Worm (Caenorhabditis elegans) whole organism, L3 larva: ENCODE measurements around the gene gop-1.
A peak's percentile ranks its signal among the peaks of the same experiment; 100 is the strongest.

Source experiments
- R02D3.7 ChIP-seq: fragments of 150-350 bp; optimal IDR thresholded peaks from 2 replicates; lab custom pipeline; 2014; ENCODE audit warnings: missing biosample characterization, missing genetic modification characterization
- ceh-16 ChIP-seq: sonication (generic microtip); optimal IDR thresholded peaks from 2 replicates; lab custom pipeline; 2017; ENCODE audit warnings: missing biosample characterization, missing genetic modification characterization
- ceh-28 ChIP-seq: fragments of 150-350 bp; optimal IDR thresholded peaks from 2 replicates; lab custom pipeline; 2014; ENCODE audit warnings: missing biosample characterization, missing genetic modification reagents, missing genetic modification characterization
- ceh-82 ChIP-seq: fragments of 150-350 bp; optimal IDR thresholded peaks from 2 replicates; lab custom pipeline; 2014; ENCODE audit warnings: missing biosample characterization, missing genetic modification characterization
- egl-27 ChIP-seq: sonication (generic microtip); optimal IDR thresholded peaks from 4 replicates; lab custom pipeline; 2017; ENCODE audit warnings: missing biosample characterization, missing genetic modification reagents, missing genetic modification characterization
- elt-2 ChIP-seq: sonication (generic microtip); optimal IDR thresholded peaks from 2 replicates; lab custom pipeline; 2016; ENCODE audit warnings: missing genetic modification reagents, mild to moderate bottlenecking, missing genetic modification characterization, missing compliant biosample characterization
- elt-3 ChIP-seq, 3 experiments: fragments of 150-350 bp in 1 of 3; sonication (generic microtip) in 2 of 3; optimal IDR thresholded peaks; 2 replicates in 2 of 3; 4 replicates in 1 of 3; lab custom pipeline; 2014 to 2017; ENCODE audit warnings: missing biosample characterization in 3 of 3, missing genetic modification characterization in 3 of 3
- eor-1 ChIP-seq, 2 experiments: fragments of 150-350 bp; optimal IDR thresholded peaks; 2 replicates each; lab custom pipeline; 2014 to 2018; ENCODE audit warnings: missing biosample characterization in 2 of 2, missing genetic modification characterization in 2 of 2
- fkh-2 ChIP-seq: fragments of 150-350 bp; optimal IDR thresholded peaks from 2 replicates; lab custom pipeline; 2014; ENCODE audit warnings: missing biosample characterization, missing genetic modification reagents, missing genetic modification characterization
- fos-1 ChIP-seq: fragments of 150-350 bp; optimal IDR thresholded peaks from 2 replicates; lab custom pipeline; 2014; ENCODE audit warnings: missing biosample characterization, missing genetic modification characterization
- hmg-11 ChIP-seq: sonication (generic microtip); optimal IDR thresholded peaks from 2 replicates; lab custom pipeline; 2016; ENCODE audit warnings: missing genetic modification characterization, missing compliant biosample characterization
- lin-39 ChIP-seq: fragments of 150-350 bp; optimal IDR thresholded peaks from 2 replicates; lab custom pipeline; 2018; ENCODE audit warnings: missing biosample characterization, missing genetic modification reagents, missing genetic modification characterization
- lsy-12 ChIP-seq: sonication (generic microtip); optimal IDR thresholded peaks from 2 replicates; lab custom pipeline; 2016; ENCODE audit warnings: mild to moderate bottlenecking, missing genetic modification characterization, missing compliant biosample characterization
- mdl-1 ChIP-seq: fragments of 150-350 bp; optimal IDR thresholded peaks from 2 replicates; lab custom pipeline; 2014; ENCODE audit warnings: missing biosample characterization, missing genetic modification characterization
- mml-1 ChIP-seq: fragments of 150-350 bp; sonication (generic microtip); optimal IDR thresholded peaks from 3 replicates; lab custom pipeline; 2014; ENCODE audit warnings: missing biosample characterization, missing genetic modification characterization
- nfya-1 ChIP-seq: sonication (generic microtip); optimal IDR thresholded peaks from 2 replicates; lab custom pipeline; 2017; ENCODE audit warnings: missing genetic modification characterization, mild to moderate bottlenecking, missing compliant biosample characterization, antibody characterized with exemption, moderate library complexity; ENCODE audit not compliant: insufficient read depth
- nhr-237 ChIP-seq: fragments of 150-350 bp; optimal IDR thresholded peaks from 2 replicates; lab custom pipeline; 2014; ENCODE audit warnings: missing biosample characterization, missing genetic modification characterization
- nhr-28 ChIP-seq: fragments of 150-350 bp; optimal IDR thresholded peaks from 2 replicates; lab custom pipeline; 2014; ENCODE audit warnings: missing biosample characterization, missing genetic modification characterization
- nhr-43 ChIP-seq: sonication (generic microtip); optimal IDR thresholded peaks from 2 replicates; lab custom pipeline; 2016; ENCODE audit warnings: mild to moderate bottlenecking, missing genetic modification characterization, missing compliant biosample characterization; ENCODE audit not compliant: poor library complexity, severe bottlenecking
- nhr-67 ChIP-seq: fragments of 150-350 bp; optimal IDR thresholded peaks from 2 replicates; lab custom pipeline; 2014; ENCODE audit warnings: missing biosample characterization, missing genetic modification characterization
- nhr-77 ChIP-seq: fragments of 150-350 bp; optimal IDR thresholded peaks from 2 replicates; lab custom pipeline; 2014; ENCODE audit warnings: missing biosample characterization, missing genetic modification characterization
- pha-4 ChIP-seq: fragments of 150-350 bp; optimal IDR thresholded peaks from 2 replicates; lab custom pipeline; 2014; ENCODE audit warnings: missing biosample characterization, missing genetic modification reagents, missing genetic modification characterization
- pqm-1 ChIP-seq: fragments of 150-350 bp; optimal IDR thresholded peaks from 2 replicates; lab custom pipeline; 2017; ENCODE audit warnings: missing biosample characterization, missing genetic modification characterization, inconsistent platforms
- snpc-4 ChIP-seq: fragments of 150-350 bp; optimal IDR thresholded peaks from 2 replicates; lab custom pipeline; 2014; ENCODE audit warnings: missing biosample characterization, missing genetic modification characterization
- unc-39 ChIP-seq: sonication (generic microtip); optimal IDR thresholded peaks from 4 replicates; lab custom pipeline; 2017; ENCODE audit warnings: missing biosample characterization, missing genetic modification characterization
- zag-1 ChIP-seq: fragments of 150-350 bp; optimal IDR thresholded peaks from 2 replicates; lab custom pipeline; 2014; ENCODE audit warnings: missing biosample characterization, missing genetic modification characterization
- ztf-4 ChIP-seq: fragments of 150-350 bp; optimal IDR thresholded peaks from 2 replicates; lab custom pipeline; 2014; ENCODE audit warnings: missing biosample characterization, missing genetic modification characterization

gop-1 gene

ce11 chrIII:5233140-5233539, 21.1 kb upstream of the gop-1 start:
- TF ChIP-seq pha-4 (tag; lab: Kevin White, UChicago) (peak; percentile 68), nhr-43 (no peak)
- TF ChIP-seq, all 47 proteins: peak for 1

- TF ChIP-seq nhr-67 (tag; lab: Kevin White, UChicago): no peak
- no peak for TF ChIP-seq snpc-4 (tag; lab: Kevin White, UChicago)
- no peak for TF ChIP-seq elt-3 (tag; optimal IDR thresholded peaks at IDR 0.05; lab: Kevin White, UChicago)
- TF ChIP-seq nhr-237 (tag; lab: Kevin White, UChicago): no peak
- TF ChIP-seq ceh-28 (tag; lab: Kevin White, UChicago): no peak
- no peak for TF ChIP-seq lin-39 (tag; lab: Kevin White, UChicago)
- TF ChIP-seq ztf-4: no peak
- TF ChIP-seq nfya-1 (tag; lab: Kevin White, UChicago): no peak
Observed at ce11 chrIII:5234312-5234711, 19.9 kb upstream of the gop-1 start, which contains the start of gene mrps-26. mrps-26 (plus strand) TSS chrIII:5234612.

ce11 chrIII:5236104-5236503, 18.1 kb upstream of the gop-1 start, which contains the start of gene prx-10:
prx-10 (plus strand) TSS chrIII:5236404.
- TF ChIP-seq nhr-77: no peak
- peak; percentile 24 for TF ChIP-seq elt-2 (tag; lab: Kevin White, UChicago)
- TF ChIP-seq, all 47 proteins: peak for 1

ce11 chrIII:5241854-5242253, 12.4 kb upstream of the gop-1 start:
- TF ChIP-seq ceh-16 (tag; lab: Kevin White, UChicago) (no peak), egl-27 (tag; lab: Kevin White, UChicago) (no peak), mdl-1 (tag; lab: Kevin White, UChicago) (no peak), pha-4 (tag; lab: Kevin White, UChicago) (no peak), lin-39 (tag; lab: Kevin White, UChicago) (no peak), eor-1 (tag; optimal IDR thresholded peaks at IDR 0.05; lab: Kevin White, UChicago) (no peak)

ce11 chrIII:5244539-5244938, 9.7 kb upstream of the gop-1 start, which contains the start of gene cnd-1:
cnd-1 (minus strand) TSS chrIII:5244639.
- TF ChIP-seq fkh-2 (tag; lab: Kevin White, UChicago) (no peak), pqm-1 (tag; lab: Kevin White, UChicago) (no peak), fos-1 (no peak), zag-1 (no peak), pha-4 (tag; lab: Kevin White, UChicago) (no peak), lsy-12 (tag; lab: Kevin White, UChicago) (no peak), hmg-11 (tag; lab: Kevin White, UChicago) (no peak)

ce11 chrIII:5245067-5245466, 9.2 kb upstream of the gop-1 start:
- TF ChIP-seq nhr-28 (no peak), egl-27 (tag; lab: Kevin White, UChicago) (no peak), nhr-67 (tag; lab: Kevin White, UChicago) (no peak), zag-1 (no peak)

ce11 chrIII:5248706-5249105, 5.5 kb upstream of the gop-1 start:
- TF ChIP-seq nhr-43 (no peak), ceh-16 (tag; lab: Kevin White, UChicago) (no peak), R02D3.7 (tag; lab: Kevin White, UChicago) (no peak), unc-39 (no peak), mml-1 (tag; lab: Kevin White, UChicago) (no peak)

- TF ChIP-seq elt-3 (tag; optimal IDR thresholded peaks at IDR 0.05; lab: Kevin White, UChicago): no peak
- no peak for TF ChIP-seq nfya-1 (tag; lab: Kevin White, UChicago)
- TF ChIP-seq ceh-82 (tag; lab: Kevin White, UChicago): no peak
- no peak for TF ChIP-seq ceh-16 (tag; lab: Kevin White, UChicago)
Observed at ce11 chrIII:5258918-5259317, 4.7 kb downstream of the gop-1 start, which contains the start of gene gop-2. gop-2 (plus strand) TSS chrIII:5259023.
